Worm (Caenorhabditis elegans): ENCODE results near the gene F08F8.9.

The F08F8.9 gene

DNA sequence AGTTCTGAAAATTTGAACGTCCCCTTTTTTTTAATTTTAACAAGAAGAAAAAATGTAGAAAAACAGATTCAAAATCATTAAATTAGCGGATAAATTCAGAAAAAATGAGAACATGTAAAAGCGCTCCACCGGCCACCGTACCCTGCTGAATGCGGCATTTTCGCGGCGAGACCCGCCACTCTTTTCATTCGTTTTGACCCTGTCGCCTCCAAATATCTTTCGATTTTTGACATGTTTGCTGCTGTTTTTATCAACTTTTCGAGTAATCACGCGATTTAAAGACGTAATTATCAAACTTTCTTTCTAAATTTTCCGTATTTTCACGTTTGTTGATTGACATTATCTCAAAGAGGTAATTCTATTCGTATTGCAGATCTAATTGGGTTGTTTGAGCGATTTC, 17.6 kb downstream of the F08F8.9 start, which contains the start of gene gsp-2 (continued):
- TF ChIP-seq isw-1 (GFP tag; IDR thresholded peaks at IDR 0.05) (peak; percentile 73), nhr-11 (tag; optimal IDR thresholded peaks at IDR 0.05) (no peak), ceh-90 (tag; optimal IDR thresholded peaks at IDR 0.05) (no peak), Y116A8C.19 (tag; optimal IDR thresholded peaks at IDR 0.05; ENCODE audit: borderline replicate concordance) (no peak), nhr-19 (GFP tag; conservative IDR thresholded peaks at IDR 0.05) (peak; percentile 81), zag-1 (tag; optimal IDR thresholded peaks at IDR 0.05) (no peak), unc-86 (tag; optimal IDR thresholded peaks at IDR 0.05) (peak; percentile 53), skn-1 (tag; optimal IDR thresholded peaks at IDR 0.05) (peak; percentile 85), nhr-20 (tag; optimal IDR thresholded peaks at IDR 0.05) (peak; percentile 74)

DNA sequence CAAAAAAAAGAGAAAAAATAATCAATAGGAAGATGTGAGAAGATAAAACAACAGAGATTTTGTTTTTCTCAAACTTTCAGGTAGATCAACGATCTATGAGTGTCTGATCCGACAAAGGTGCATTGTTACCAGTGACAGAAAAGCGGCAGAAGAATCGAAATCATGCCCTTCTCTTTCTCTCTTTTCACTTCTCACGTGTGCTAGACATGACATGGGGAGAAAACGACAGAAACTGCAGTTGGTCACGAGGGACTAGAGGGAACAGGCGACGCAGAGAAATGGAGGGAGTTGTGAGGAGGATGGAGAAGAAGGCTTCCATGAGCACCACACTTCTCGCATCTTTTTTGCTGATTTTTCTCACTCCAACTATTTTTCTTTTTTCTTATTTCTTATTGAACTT, 18.6 kb downstream of the F08F8.9 start, which contains the start of gene F56C9.10:
F56C9.10 (minus strand) TSS at position 97 of the 400 bp plus-strand sequence.
- TF ChIP-seq zip-4 (GFP tag; optimal IDR thresholded peaks at IDR 0.05) (no peak), lin-14 (GFP tag; optimal IDR thresholded peaks at IDR 0.05) (peak; percentile 97), ets-5 (GFP tag; IDR thresholded peaks at IDR 0.05) (no peak), ceh-90 (tag; optimal IDR thresholded peaks at IDR 0.05) (no peak), nhr-76 (tag; optimal IDR thresholded peaks at IDR 0.05) (no peak), tlp-1 (tag; optimal IDR thresholded peaks at IDR 0.05) (no peak), ztf-4 (tag; optimal IDR thresholded peaks at IDR 0.05) (peak; percentile 87), hlh-17 (GFP tag; optimal IDR thresholded peaks at IDR 0.05; ENCODE audit: borderline replicate concordance) (no peak), elt-2 (tag; optimal IDR thresholded peaks at IDR 0.05) (no peak), egl-27 (tag; optimal IDR thresholded peaks at IDR 0.05) (peak; percentile 32 to 79), aha-1 (tag; optimal IDR thresholded peaks at IDR 0.05) (no peak), snu-23 (GFP tag; optimal IDR thresholded peaks at IDR 0.05) (peak; percentile 96), nhr-28 (tag; optimal IDR thresholded peaks at IDR 0.05) (no peak), pqm-1 (tag; optimal IDR thresholded peaks at IDR 0.05) (no peak), hpl-2 (GFP tag; optimal IDR thresholded peaks at IDR 0.05) (no peak), dpl-1 (GFP tag; optimal IDR thresholded peaks at IDR 0.05) (peak; percentile 65 to 72 (median 69)), lir-3 (tag; optimal IDR thresholded peaks at IDR 0.05; ENCODE audit: poor library complexity) (peak; percentile 59), sptf-1 (tag; optimal IDR thresholded peaks at IDR 0.05) (no peak), C16A3.4 (tag; optimal IDR thresholded peaks at IDR 0.05) (peak; percentile 91), mab-9 (GFP tag; IDR thresholded peaks at IDR 0.05) (no peak), snpc-4 (tag; optimal IDR thresholded peaks at IDR 0.05) (peak; percentile 64), lin-15B (tag; optimal IDR thresholded peaks at IDR 0.05) (peak; percentile 40), jun-1 (tag; optimal IDR thresholded peaks at IDR 0.05) (peak; percentile 49), rnt-1 (tag; optimal IDR thresholded peaks at IDR 0.05) (peak; percentile 93), F16B12.6 (tag; optimal IDR thresholded peaks at IDR 0.05) (peak; percentile 33), dsc-1 (tag; optimal IDR thresholded peaks at IDR 0.05) (peak; percentile 52), elt-3 (tag; optimal IDR thresholded peaks at IDR 0.05) (peak in 3 of 6 experiments; percentile 58 to 86 (median 80)), fkh-8 (tag; optimal IDR thresholded peaks at IDR 0.05) (peak; percentile 90), ceh-82 (tag; optimal IDR thresholded peaks at IDR 0.05) (peak; percentile 66 to 88 (median 70)), ama-1 (optimal IDR thresholded peaks at IDR 0.05) (peak; percentile 38), lin-39 (tag; optimal IDR thresholded peaks at IDR 0.05) (peak; percentile 78), unc-98 (GFP tag; IDR thresholded peaks at IDR 0.05) (peak; percentile 46), aly-2 (tag; optimal IDR thresholded peaks at IDR 0.05) (peak; percentile 34), nhr-85 (tag) (peak; percentile 92), vab-15 (tag; optimal IDR thresholded peaks at IDR 0.05) (no peak), nhr-11 (tag; optimal IDR thresholded peaks at IDR 0.05) (peak; percentile 80), lin-13 (GFP tag; optimal IDR thresholded peaks at IDR 0.05) (peak; percentile 93), ztf-11 (tag; optimal IDR thresholded peaks at IDR 0.05) (no peak), nhr-84 (tag; optimal IDR thresholded peaks at IDR 0.05) (no peak), fos-1 (tag; optimal IDR thresholded peaks at IDR 0.05) (peak; percentile 80), C04F5.9 (tag; optimal IDR thresholded peaks at IDR 0.05) (peak; percentile 42), mef-2 (tag; optimal IDR thresholded peaks at IDR 0.05) (peak; percentile 74), nhr-20 (tag; optimal IDR thresholded peaks at IDR 0.05) (peak; percentile 94), nhr-77 (tag; optimal IDR thresholded peaks at IDR 0.05) (peak; percentile 40), sup-37 (GFP tag; optimal IDR thresholded peaks at IDR 0.05) (peak; percentile 38), alr-1 (tag; optimal IDR thresholded peaks at IDR 0.05; ENCODE audit: borderline replicate concordance) (no peak)
